4 fruit fly cellular contexts compared by ENCODE assay signal in the genomic region with DNA sequence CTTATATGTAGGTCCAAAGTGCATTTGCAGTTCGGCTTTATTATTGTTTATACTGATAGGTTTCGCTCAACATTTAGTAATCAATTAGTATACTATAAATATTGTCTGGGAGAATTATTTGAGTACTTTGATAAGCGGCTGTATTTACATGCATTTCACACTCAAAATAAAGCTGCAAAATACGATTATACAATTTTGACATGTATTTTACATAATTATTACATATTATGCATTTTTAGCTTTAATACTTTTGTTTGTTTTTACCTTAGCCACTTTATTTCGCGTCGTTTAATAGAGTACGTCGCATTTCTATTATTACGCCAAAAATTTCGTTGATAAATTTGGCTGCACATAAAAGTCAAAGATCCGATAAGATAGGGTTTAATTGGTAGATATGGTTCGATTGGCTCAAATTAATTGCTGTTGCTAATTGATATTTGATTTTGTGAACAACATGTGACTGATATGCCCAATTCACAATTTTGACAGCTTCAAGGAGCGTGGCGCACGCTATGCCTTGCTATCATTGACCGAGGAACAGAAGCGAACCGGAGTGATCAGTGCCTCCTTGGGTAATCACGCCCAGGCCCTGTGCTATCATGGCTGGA.
TF ChIP-seq lines count a peak whose summit lies in the region.

No protein-coding gene starts in this region.

- no peak for TF ChIP-seq CTCF in whole organism, embryonic (GFP tag; optimal IDR thresholded peaks at IDR 0.05; lab: Kevin White, UChicago)

TF ChIP-seq in whole organism, adult, 20 proteins besides CTCF, POLR2A, EP300 and RAD21:
- no peak for TF ChIP-seq bab1 (GFP tag; optimal IDR thresholded peaks at IDR 0.05; lab: Kevin White, UChicago)
- TF ChIP-seq kay (GFP tag; lab: Kevin White, UChicago; ENCODE audit: borderline replicate concordance): peak; percentile 95

TF ChIP-seq in whole organism, embryonic, 481 proteins besides CTCF, POLR2A, EP300 and RAD21 (continues in another document):
- TF ChIP-seq CG9817 (tag; optimal IDR thresholded peaks at IDR 0.05; lab: Kevin White, UChicago) (no peak), dmrt99B (tag; optimal IDR thresholded peaks at IDR 0.05; lab: Kevin White, UChicago) (no peak), nom (GFP tag; optimal IDR thresholded peaks at IDR 0.05; lab: Kevin White, UChicago) (peak; percentile 52), CG15514 (GFP tag; optimal IDR thresholded peaks at IDR 0.05; lab: Kevin White, UChicago) (no peak), ftz-f1 (GFP tag; optimal IDR thresholded peaks at IDR 0.05; lab: Kevin White, UChicago) (no peak), p53 (GFP tag; optimal IDR thresholded peaks at IDR 0.05; lab: Kevin White, UChicago) (no peak), CG1647 (GFP tag; optimal IDR thresholded peaks at IDR 0.05; lab: Kevin White, UChicago) (no peak), CG10462 (GFP tag; optimal IDR thresholded peaks at IDR 0.05; lab: Kevin White, UChicago) (no peak), CG32767 (GFP tag; IDR thresholded peaks at IDR 0.05; lab: Robert Waterston, UW) (no peak), CG6813 (GFP tag; optimal IDR thresholded peaks at IDR 0.05; lab: Kevin White, UChicago) (peak; percentile 5), CG31224 (GFP tag; IDR thresholded peaks at IDR 0.05; lab: Robert Waterston, UW) (no peak), CG10147 (GFP tag; optimal IDR thresholded peaks at IDR 0.05; lab: Kevin White, UChicago) (no peak), lbe (GFP tag; optimal IDR thresholded peaks at IDR 0.05; lab: Kevin White, UChicago) (peak; percentile 12), CG4854 (GFP tag; optimal IDR thresholded peaks at IDR 0.05; lab: Kevin White, UChicago) (no peak), HLHmδ (GFP tag; optimal IDR thresholded peaks at IDR 0.05; lab: Kevin White, UChicago) (no peak), CG34376 (GFP tag; optimal IDR thresholded peaks at IDR 0.05; lab: Kevin White, UChicago) (peak; percentile 18), repo (GFP tag; optimal IDR thresholded peaks at IDR 0.05; lab: Kevin White, UChicago) (no peak), CG14710 (tag; optimal IDR thresholded peaks at IDR 0.05; lab: Kevin White, UChicago) (no peak), sna (GFP tag; IDR thresholded peaks at IDR 0.05; lab: Robert Waterston, UW; ENCODE audit: partially characterized antibody) (no peak), aop (GFP tag; IDR thresholded peaks at IDR 0.05; lab: Robert Waterston, UW) (no peak), CG1832 (GFP tag; optimal IDR thresholded peaks at IDR 0.05; lab: Kevin White, UChicago) (no peak), sens (GFP tag; lab: Kevin White, UChicago) (no peak), ewg (GFP tag; optimal IDR thresholded peaks at IDR 0.05; lab: Kevin White, UChicago) (no peak), yki (optimal IDR thresholded peaks at IDR 0.05; lab: Kevin White, UChicago) (no peak), Atf6 (GFP tag; IDR thresholded peaks at IDR 0.05; lab: Robert Waterston, UW) (no peak), exex (tag; optimal IDR thresholded peaks at IDR 0.05; lab: Kevin White, UChicago) (peak; percentile 98), CG8359 (GFP tag; optimal IDR thresholded peaks at IDR 0.05; lab: Kevin White, UChicago; ENCODE audit: borderline replicate concordance) (no peak), CG15011 (GFP tag; optimal IDR thresholded peaks at IDR 0.05; lab: Kevin White, UChicago) (no peak)

TF ChIP-seq in whole organism, prepupa, 60 proteins besides CTCF, POLR2A, EP300 and RAD21:
- TF ChIP-seq Blimp-1 (GFP tag; optimal IDR thresholded peaks at IDR 0.05; lab: Kevin White, UChicago) (no peak), Ets21C (GFP tag; optimal IDR thresholded peaks at IDR 0.05; lab: Kevin White, UChicago) (no peak), CG10669 (GFP tag; optimal IDR thresholded peaks at IDR 0.05; lab: Kevin White, UChicago) (no peak), CG11294 (GFP tag; IDR thresholded peaks at IDR 0.05; lab: Robert Waterston, UW) (no peak), CG8119 (GFP tag; IDR thresholded peaks at IDR 0.05; lab: Robert Waterston, UW) (no peak), Hr39 (GFP tag; optimal IDR thresholded peaks at IDR 0.05; lab: Kevin White, UChicago) (no peak), Hr4 (GFP tag; optimal IDR thresholded peaks at IDR 0.05; lab: Kevin White, UChicago) (no peak), net (GFP tag; optimal IDR thresholded peaks at IDR 0.05; lab: Kevin White, UChicago) (no peak), CG31627 (GFP tag; optimal IDR thresholded peaks at IDR 0.05; lab: Kevin White, UChicago) (no peak), CG7368 (GFP tag; optimal IDR thresholded peaks at IDR 0.05; lab: Kevin White, UChicago) (no peak), Ets96B (tag; optimal IDR thresholded peaks at IDR 0.05; lab: Kevin White, UChicago) (no peak), CG6808 (GFP tag; optimal IDR thresholded peaks at IDR 0.05; lab: Kevin White, UChicago) (peak; percentile 2), fd59A (GFP tag; optimal IDR thresholded peaks at IDR 0.05; lab: Kevin White, UChicago) (no peak), CG32006 (GFP tag; optimal IDR thresholded peaks at IDR 0.05; lab: Kevin White, UChicago) (no peak), Eip78C (GFP tag; lab: Kevin White, UChicago) (peak; percentile 39), CG4318 (GFP tag; optimal IDR thresholded peaks at IDR 0.05; lab: Kevin White, UChicago) (no peak), Eip93F (GFP tag; optimal IDR thresholded peaks at IDR 0.05; lab: Kevin White, UChicago) (peak; percentile 32), salr (GFP tag; optimal IDR thresholded peaks at IDR 0.05; lab: Kevin White, UChicago) (no peak), fd85E (GFP tag; optimal IDR thresholded peaks at IDR 0.05; lab: Kevin White, UChicago) (no peak), CG10631 (GFP tag; optimal IDR thresholded peaks at IDR 0.05; lab: Kevin White, UChicago) (no peak), CG6163 (GFP tag; IDR thresholded peaks at IDR 0.05; lab: Robert Waterston, UW) (no peak), CG1621 (tag; optimal IDR thresholded peaks at IDR 0.05; lab: Kevin White, UChicago) (no peak), CG6792 (GFP tag; optimal IDR thresholded peaks at IDR 0.05; lab: Kevin White, UChicago) (no peak), Hr38 (GFP tag; optimal IDR thresholded peaks at IDR 0.05; lab: Kevin White, UChicago) (no peak), vri (GFP tag; optimal IDR thresholded peaks at IDR 0.05; lab: Kevin White, UChicago) (peak; percentile 76)

TF ChIP-seq in whole organism, wandering third instar larva, 38 proteins besides CTCF, POLR2A, EP300 and RAD21:
- TF ChIP-seq rgr (GFP tag; optimal IDR thresholded peaks at IDR 0.05; lab: Kevin White, UChicago) (no peak), Dif (GFP tag; optimal IDR thresholded peaks at IDR 0.05; lab: Kevin White, UChicago; ENCODE audit: partially characterized antibody) (no peak), Abd-B (GFP tag; optimal IDR thresholded peaks at IDR 0.05; lab: Kevin White, UChicago) (no peak), brk (GFP tag; optimal IDR thresholded peaks at IDR 0.05; lab: Kevin White, UChicago) (peak; percentile 27), Hr78 (GFP tag; optimal IDR thresholded peaks at IDR 0.05; lab: Kevin White, UChicago) (no peak), tai (GFP tag; optimal IDR thresholded peaks at IDR 0.05; lab: Kevin White, UChicago) (no peak), Vsx2 (GFP tag; optimal IDR thresholded peaks at IDR 0.05; lab: Kevin White, UChicago; ENCODE audit: partially characterized antibody) (no peak), Sp1 (GFP tag; optimal IDR thresholded peaks at IDR 0.05; lab: Kevin White, UChicago) (no peak), OdsH (GFP tag; optimal IDR thresholded peaks at IDR 0.05; lab: Kevin White, UChicago) (no peak), Hnf4 (GFP tag; optimal IDR thresholded peaks at IDR 0.05; lab: Kevin White, UChicago) (peak; percentile 14), HLH106 (tag; optimal IDR thresholded peaks at IDR 0.05; lab: Kevin White, UChicago) (no peak), jim (GFP tag; optimal IDR thresholded peaks at IDR 0.05; lab: Kevin White, UChicago) (no peak), br (GFP tag; optimal IDR thresholded peaks at IDR 0.05; lab: Kevin White, UChicago) (no peak), Rel (GFP tag; optimal IDR thresholded peaks at IDR 0.05; lab: Kevin White, UChicago) (no peak), Rel (tag; optimal IDR thresholded peaks at IDR 0.05; lab: Kevin White, UChicago) (no peak), dl (GFP tag; optimal IDR thresholded peaks at IDR 0.05; lab: Kevin White, UChicago; ENCODE audit: insufficient read depth in 1 of 2, partially characterized antibody in 2 of 2) (no peak), sage (GFP tag; optimal IDR thresholded peaks at IDR 0.05; lab: Kevin White, UChicago) (no peak), CrebA (GFP tag; optimal IDR thresholded peaks at IDR 0.05; lab: Kevin White, UChicago; ENCODE audit: borderline replicate concordance) (no peak), usp (GFP tag; optimal IDR thresholded peaks at IDR 0.05; lab: Kevin White, UChicago) (no peak), sv (GFP tag; optimal IDR thresholded peaks at IDR 0.05; lab: Kevin White, UChicago) (no peak), Mio (GFP tag; optimal IDR thresholded peaks at IDR 0.05; lab: Kevin White, UChicago) (no peak), h (GFP tag; optimal IDR thresholded peaks at IDR 0.05; lab: Kevin White, UChicago) (peak; percentile 24)
